Fruit fly (Drosophila melanogaster): ENCODE results near the gene CG33290.

CG33290 gene

dm6 chr3L:21516716-21517266, 25.4 kb upstream of the CG33290 start (continued):
- peak; percentile 18 for TF ChIP-seq Hand (GFP tag; optimal IDR thresholded peaks at IDR 0.05)
- no peak for TF ChIP-seq CG16815 (GFP tag; optimal IDR thresholded peaks at IDR 0.05)
- no peak for TF ChIP-seq sd (tag; optimal IDR thresholded peaks at IDR 0.05)
- no peak for TF ChIP-seq CG10147 (GFP tag; optimal IDR thresholded peaks at IDR 0.05)
- no peak for TF ChIP-seq CG34376 (GFP tag; optimal IDR thresholded peaks at IDR 0.05)
- TF ChIP-seq CG11560 (tag; IDR thresholded peaks at IDR 0.05): no peak
- peak; percentile 15; the same call in 1 of the 2 replicates for TF ChIP-seq E2f2 (GFP tag; IDR thresholded peaks at IDR 0.05)
- TF ChIP-seq MBD-R2 (GFP tag; IDR thresholded peaks at IDR 0.05): peak; percentile 56; the same call in 1 of the 2 replicates
- peak; percentile 42 for TF ChIP-seq CG7786 (GFP tag; optimal IDR thresholded peaks at IDR 0.05)
- no peak for TF ChIP-seq crp (GFP tag; optimal IDR thresholded peaks at IDR 0.05)
- peak; percentile 5 for TF ChIP-seq CG13775 (GFP tag; optimal IDR thresholded peaks at IDR 0.05)
- TF ChIP-seq gt (GFP tag; IDR thresholded peaks at IDR 0.05): no peak
- TF ChIP-seq CG8359 (GFP tag; optimal IDR thresholded peaks at IDR 0.05; ENCODE audit: borderline replicate concordance): no peak
- TF ChIP-seq CG12299 (tag; optimal IDR thresholded peaks at IDR 0.05): peak; percentile 2
- peak; percentile 43; the same call in 2 of the 3 replicates for TF ChIP-seq row (GFP tag; IDR thresholded peaks at IDR 0.05)
- TF ChIP-seq CG14014 (GFP tag; IDR thresholded peaks at IDR 0.05): no peak
- TF ChIP-seq CG14710 (tag; optimal IDR thresholded peaks at IDR 0.05): peak; percentile 62
- peak; percentile 70 for TF ChIP-seq scrt (GFP tag; optimal IDR thresholded peaks at IDR 0.05)
- peak; percentile 95 for TF ChIP-seq gfzf (GFP tag; optimal IDR thresholded peaks at IDR 0.05)
- no peak for TF ChIP-seq tna (GFP tag; IDR thresholded peaks at IDR 0.05; ENCODE audit: partially characterized antibody)
- peak; percentile 86 for TF ChIP-seq Med (GFP tag)
- TF ChIP-seq inv (GFP tag; IDR thresholded peaks at IDR 0.05; ENCODE audit: partially characterized antibody): no peak
- TF ChIP-seq CHES-1-like (GFP tag; optimal IDR thresholded peaks at IDR 0.05): peak; percentile 38
- no peak for TF ChIP-seq Atf3 (GFP tag; optimal IDR thresholded peaks at IDR 0.05)
- TF ChIP-seq CG17385 (GFP tag; optimal IDR thresholded peaks at IDR 0.05): no peak
- TF ChIP-seq CG42726 (GFP tag; IDR thresholded peaks at IDR 0.05; ENCODE audit: partially characterized antibody): no peak
- TF ChIP-seq Chrac-16 (GFP tag; optimal IDR thresholded peaks at IDR 0.05): no peak
- no peak for TF ChIP-seq CG30431 (GFP tag; optimal IDR thresholded peaks at IDR 0.05)
- TF ChIP-seq HLHmδ (GFP tag; optimal IDR thresholded peaks at IDR 0.05): no peak
- no peak for TF ChIP-seq ERR (GFP tag; optimal IDR thresholded peaks at IDR 0.05)
- no peak for TF ChIP-seq Neu2 (GFP tag; optimal IDR thresholded peaks at IDR 0.05; ENCODE audit: borderline replicate concordance)
- TF ChIP-seq ATbp (GFP tag; optimal IDR thresholded peaks at IDR 0.05): no peak
- no peak for TF ChIP-seq run (tag; optimal IDR thresholded peaks at IDR 0.05)
- no peak for TF ChIP-seq CG31365 (tag; optimal IDR thresholded peaks at IDR 0.05)
- no peak for TF ChIP-seq croc (GFP tag; conservative IDR thresholded peaks at IDR 0.05)
- no peak for TF ChIP-seq CG18599 (GFP tag; optimal IDR thresholded peaks at IDR 0.05)
- no peak for TF ChIP-seq eve (GFP tag; optimal IDR thresholded peaks at IDR 0.05)
- TF ChIP-seq CG15601 (tag; optimal IDR thresholded peaks at IDR 0.05): no peak
- TF ChIP-seq Bteb2 (GFP tag; optimal IDR thresholded peaks at IDR 0.05): no peak
- TF ChIP-seq CG5953 (GFP tag; IDR thresholded peaks at IDR 0.05): no peak
- TF ChIP-seq Drgx (GFP tag; IDR thresholded peaks at IDR 0.05): no peak
- TF ChIP-seq CG13296 (GFP tag; optimal IDR thresholded peaks at IDR 0.05): no peak
- TF ChIP-seq repo (GFP tag; optimal IDR thresholded peaks at IDR 0.05): no peak
- TF ChIP-seq CG4617 (GFP tag; optimal IDR thresholded peaks at IDR 0.05; ENCODE audit: borderline replicate concordance): peak; percentile 95
- TF ChIP-seq Dp (GFP tag; optimal IDR thresholded peaks at IDR 0.05): peak; percentile 39
- TF ChIP-seq ftz-f1 (GFP tag; optimal IDR thresholded peaks at IDR 0.05): peak; percentile 87
- TF ChIP-seq CG31388 (GFP tag; optimal IDR thresholded peaks at IDR 0.05): no peak
- TF ChIP-seq MTF-1 (GFP tag; optimal IDR thresholded peaks at IDR 0.05; ENCODE audit: borderline replicate concordance): no peak
- no peak for TF ChIP-seq pum (GFP tag; optimal IDR thresholded peaks at IDR 0.05)
- no peak for TF ChIP-seq HLH3B (GFP tag; IDR thresholded peaks at IDR 0.05)

Measured in whole organism, embryonic.